Worm (Caenorhabditis elegans) whole organism, midembryonic: ENCODE results near the gene C17G1.2.

Experiments
- cog-1 ChIP-seq: sonication (generic microtip); optimal IDR thresholded peaks from 2 replicates; lab custom pipeline; 2016; ENCODE audit warnings: missing genetic modification characterization, missing compliant biosample characterization
- flt-1 ChIP-seq: fragments of 200-800 bp; sonication (Bioruptor generic); IDR thresholded peaks from 2 replicates; pipeline ENCODE4 v1.3.6; 2022; ENCODE audit warnings: missing genetic modification characterization, missing compliant biosample characterization
- tab-1 ChIP-seq: fragments of 200-800 bp; sonication (Bioruptor generic); IDR thresholded peaks from 2 replicates; pipeline ENCODE4 v1.3.6; 2022; ENCODE audit warnings: missing genetic modification characterization, missing compliant biosample characterization
- ztf-23 ChIP-seq: fragments of 200-800 bp; sonication (Bioruptor generic); IDR thresholded peaks from 2 replicates; pipeline ENCODE4 v1.3.6; 2022; ENCODE audit warnings: missing genetic modification reagents, missing genetic modification characterization, missing compliant biosample characterization

DNA sequence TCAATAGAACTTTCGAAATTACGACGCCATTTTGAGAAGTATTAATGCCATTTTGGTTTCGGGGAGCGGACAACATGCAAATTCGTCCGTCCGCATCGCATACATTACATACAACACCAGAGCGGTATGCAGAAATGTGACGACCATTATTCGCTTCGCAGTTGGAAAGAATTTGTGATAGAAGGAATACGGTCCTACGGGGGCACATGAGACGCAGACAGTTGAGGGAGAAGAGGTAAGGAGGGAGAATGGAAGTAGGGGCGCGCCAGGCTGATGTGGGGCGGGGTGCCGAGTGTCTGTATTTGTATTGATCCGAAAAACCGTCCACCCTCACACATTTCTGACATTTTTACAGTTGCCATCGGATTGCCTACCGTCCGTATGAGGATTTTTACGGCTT, 20.0 kb downstream of the C17G1.2 start:
- TF ChIP-seq ztf-23 (0 out of 2 replicates have a peak, but pooled peaks have one; percentile 8), flt-1 (GFP tag; lab: Robert Waterston, UW) (no peak), tab-1 (GFP tag; lab: Robert Waterston, UW) (no peak), cog-1 (tag; lab: Kevin White, UChicago) (no peak)
